Fruit fly (Drosophila melanogaster): ENCODE results near the gene sqz.

Gene sqz

dm6 chr3R:19153502-19153983 is 10.5 kb upstream of the sqz start, which contains the start of gene CG5835 (continued):
- TF ChIP-seq Dfd (GFP tag; optimal IDR thresholded peaks at IDR 0.05) (no peak), CG3163 (GFP tag; optimal IDR thresholded peaks at IDR 0.05) (no peak), dati (GFP tag; IDR thresholded peaks at IDR 0.05) (no peak), Trl (optimal IDR thresholded peaks at IDR 0.05) (peak in 1 of 2 experiments; percentile 4), Trl (GFP tag; optimal IDR thresholded peaks at IDR 0.05) (no peak), Dll (GFP tag; IDR thresholded peaks at IDR 0.05; ENCODE audit: partially characterized antibody) (no peak), CG14667 (GFP tag; IDR thresholded peaks at IDR 0.05) (no peak), CG2889 (GFP tag; IDR thresholded peaks at IDR 0.05) (no peak), ATbp (GFP tag; optimal IDR thresholded peaks at IDR 0.05) (peak; percentile 13), CG10979 (tag; optimal IDR thresholded peaks at IDR 0.05) (no peak), CG15696 (tag; optimal IDR thresholded peaks at IDR 0.05) (no peak), az2 (GFP tag; optimal IDR thresholded peaks at IDR 0.05) (no peak), chinmo (GFP tag; IDR thresholded peaks at IDR 0.05; ENCODE audit: partially characterized antibody) (0 out of 4 replicates have a peak, but pooled peaks have one; percentile 65), Camta (GFP tag; optimal IDR thresholded peaks at IDR 0.05) (no peak), Dp (GFP tag; optimal IDR thresholded peaks at IDR 0.05) (no peak), wdn (GFP tag; IDR thresholded peaks at IDR 0.05) (no peak), Lhr (GFP tag; optimal IDR thresholded peaks at IDR 0.05) (no peak), CG4360 (GFP tag; IDR thresholded peaks at IDR 0.05) (no peak), peb (GFP tag; IDR thresholded peaks at IDR 0.05) (no peak), YL-1 (GFP tag; optimal IDR thresholded peaks at IDR 0.05) (no peak), crol (GFP tag; IDR thresholded peaks at IDR 0.05) (no peak), Lim3 (GFP tag; IDR thresholded peaks at IDR 0.05) (no peak), cad (GFP tag; optimal IDR thresholded peaks at IDR 0.05) (no peak), slbo (GFP tag; IDR thresholded peaks at IDR 0.05) (peak; percentile 50), CG13894 (tag; optimal IDR thresholded peaks at IDR 0.05) (peak; percentile 11), Dek (tag; optimal IDR thresholded peaks at IDR 0.05) (no peak), CG15011 (GFP tag; optimal IDR thresholded peaks at IDR 0.05) (no peak), lola (GFP tag; optimal IDR thresholded peaks at IDR 0.05) (no peak), Dip3 (GFP tag; optimal IDR thresholded peaks at IDR 0.05) (no peak), pum (GFP tag; optimal IDR thresholded peaks at IDR 0.05) (no peak), CG11093 (GFP tag; IDR thresholded peaks at IDR 0.05) (no peak), lilli (GFP tag; optimal IDR thresholded peaks at IDR 0.05) (peak; percentile 45), CG5953 (GFP tag; IDR thresholded peaks at IDR 0.05) (no peak), CG1024 (GFP tag; IDR thresholded peaks at IDR 0.05) (no peak), Max (GFP tag; optimal IDR thresholded peaks at IDR 0.05) (no peak), Atf-2 (GFP tag; optimal IDR thresholded peaks at IDR 0.05) (no peak), CHES-1-like (GFP tag; optimal IDR thresholded peaks at IDR 0.05) (no peak), CG3065 (GFP tag; optimal IDR thresholded peaks at IDR 0.05) (no peak), Deaf1 (tag; optimal IDR thresholded peaks at IDR 0.05) (peak; percentile 72), hkb (optimal IDR thresholded peaks at IDR 0.05) (no peak), hkb (GFP tag; IDR thresholded peaks at IDR 0.05) (0 out of 2 replicates have a peak, but pooled peaks have one; percentile 17), CG15514 (GFP tag; optimal IDR thresholded peaks at IDR 0.05) (peak; percentile 36), sna (GFP tag; IDR thresholded peaks at IDR 0.05; ENCODE audit: partially characterized antibody) (no peak), oc (tag; optimal IDR thresholded peaks at IDR 0.05) (peak; percentile 30), danr (GFP tag; IDR thresholded peaks at IDR 0.05) (no peak), Ets65A (GFP tag) (no peak), NC2β (GFP tag; optimal IDR thresholded peaks at IDR 0.05) (no peak), Optix (GFP tag; IDR thresholded peaks at IDR 0.05) (no peak), Sox100B (GFP tag; optimal IDR thresholded peaks at IDR 0.05) (peak; percentile 17), ewg (GFP tag; optimal IDR thresholded peaks at IDR 0.05) (no peak), CG17612 (GFP tag; IDR thresholded peaks at IDR 0.05) (no peak), bigmax (GFP tag; optimal IDR thresholded peaks at IDR 0.05) (no peak)

Measured in whole organism, embryonic.